Worm (Caenorhabditis elegans): ENCODE measurements around the gene ints-2.

The ints-2 gene

ce11 chrV:14230788-14231583 lies 45.5 kb downstream of the ints-2 start:
- TF ChIP-seq mes-4 (tag; optimal IDR thresholded peaks at IDR 0.05) (no peak), F57A8.1 (GFP tag; optimal IDR thresholded peaks at IDR 0.05) (no peak), hsf-1 (GFP tag; IDR thresholded peaks at IDR 0.05) (no peak), lag-1 (GFP tag; IDR thresholded peaks at IDR 0.05) (no peak), nfya-2 (GFP tag; IDR thresholded peaks at IDR 0.05) (no peak), D2030.7 (GFP tag; IDR thresholded peaks at IDR 0.05) (peak; percentile 51; the same call in 1 of the 2 replicates), mxl-1 (tag; optimal IDR thresholded peaks at IDR 0.05) (peak; percentile 7), tbp1 (GFP tag; optimal IDR thresholded peaks at IDR 0.05) (peak; percentile 88), him-1 (tag; optimal IDR thresholded peaks at IDR 0.05) (peak; percentile 4), ztf-25 (GFP tag; IDR thresholded peaks at IDR 0.05) (0 out of 2 replicates have a peak, but pooled peaks have one; percentile 37), ztf-3 (GFP tag; optimal IDR thresholded peaks at IDR 0.05) (no peak), snpc-4 (GFP tag; optimal IDR thresholded peaks at IDR 0.05) (peak; percentile 0), snpc-4 (tag; optimal IDR thresholded peaks at IDR 0.05) (peak in 1 of 4 experiments; percentile 12), hlh-26 (GFP tag; conservative IDR thresholded peaks at IDR 0.05) (no peak), Y56A3A.18 (GFP tag; IDR thresholded peaks at IDR 0.05) (no peak), die-1 (tag; optimal IDR thresholded peaks at IDR 0.05) (peak; percentile 37), Y95B8A.8 (GFP tag; IDR thresholded peaks at IDR 0.05) (no peak), lin-26 (GFP tag; IDR thresholded peaks at IDR 0.05) (peak; percentile 73; the same call in 1 of the 2 replicates), T26A5.8 (tag; optimal IDR thresholded peaks at IDR 0.05) (no peak), sdz-38 (tag; optimal IDR thresholded peaks at IDR 0.05) (no peak), F23B12.7 (tag; optimal IDR thresholded peaks at IDR 0.05; ENCODE audit: insufficient read depth) (peak; percentile 73), lsl-1 (GFP tag; optimal IDR thresholded peaks at IDR 0.05) (no peak), rec-8 (tag; optimal IDR thresholded peaks at IDR 0.05) (no peak), rcor-1 (GFP tag; IDR thresholded peaks at IDR 0.05) (no peak), pbrm-1 (GFP tag; IDR thresholded peaks at IDR 0.05) (peak; percentile 61; the same call in 1 of the 2 replicates), B0261.1 (tag; optimal IDR thresholded peaks at IDR 0.05) (peak; percentile 69), Y67H2A.10 (GFP tag; conservative IDR thresholded peaks at IDR 0.05) (no peak), B0019.2 (GFP tag; conservative IDR thresholded peaks at IDR 0.05) (no peak), F33H1.4 (GFP tag; IDR thresholded peaks at IDR 0.05) (no peak), Y53F4B.3 (GFP tag; IDR thresholded peaks at IDR 0.05) (no peak), rpc-1 (optimal IDR thresholded peaks at IDR 0.05) (peak; percentile 55), rpc-1 (tag; optimal IDR thresholded peaks at IDR 0.05) (peak; percentile 80), pha-4 (tag; optimal IDR thresholded peaks at IDR 0.05) (no peak), snpc-1.3 (tag; optimal IDR thresholded peaks at IDR 0.05; ENCODE audit: insufficient read depth) (peak; percentile 54), atf-7 (tag; optimal IDR thresholded peaks at IDR 0.05) (no peak), cebp-1 (GFP tag; IDR thresholded peaks at IDR 0.05) (no peak), cebp-1 (tag; optimal IDR thresholded peaks at IDR 0.05) (no peak), hrde-1 (tag; optimal IDR thresholded peaks at IDR 0.05; ENCODE audit: borderline replicate concordance) (no peak), snpc-1.1 (tag; optimal IDR thresholded peaks at IDR 0.05; ENCODE audit: insufficient read depth) (peak; percentile 49), chd-7 (tag; optimal IDR thresholded peaks at IDR 0.05) (peak; percentile 1), ztf-18 (tag; optimal IDR thresholded peaks at IDR 0.05) (peak; percentile 31), lir-1 (GFP tag; conservative IDR thresholded peaks at IDR 0.05) (no peak), madf-6 (GFP tag; IDR thresholded peaks at IDR 0.05) (peak; percentile 39; the same call in 1 of the 2 replicates), hmg-1.2 (GFP tag; IDR thresholded peaks at IDR 0.05) (peak; percentile 25; the same call in 1 of the 2 replicates), somi-1 (GFP tag; optimal IDR thresholded peaks at IDR 0.05) (no peak), cebp-2 (GFP tag; IDR thresholded peaks at IDR 0.05) (no peak), bed-1 (GFP tag; IDR thresholded peaks at IDR 0.05) (no peak)
